Fruit fly (Drosophila melanogaster) whole organism, embryonic: ENCODE measurements around the gene pbl.

Experiments used
- Asciz ChIP-seq: fragments of 200-800 bp; sonication (Bioruptor generic); optimal IDR thresholded peaks from 2 replicates; lab custom pipeline; 2017; ENCODE audit warnings: missing biosample characterization, mild to moderate bottlenecking, missing genetic modification characterization, missing genetic modification reagents
- Bteb2 ChIP-seq: fragments of 200-800 bp; sonication (Bioruptor generic); optimal IDR thresholded peaks from 2 replicates; lab custom pipeline; 2016; ENCODE audit warnings: missing biosample characterization, missing genetic modification characterization
- CG10366 ChIP-seq: fragments of 200-800 bp; sonication (Bioruptor generic); IDR thresholded peaks from 2 replicates; pipeline ENCODE4 v1.3.6; 2022; ENCODE audit warnings: missing biosample characterization, missing genetic modification characterization
- CG12104 ChIP-seq: fragments of 200-800 bp; sonication (Bioruptor generic); optimal IDR thresholded peaks from 3 replicates; lab custom pipeline; 2016; ENCODE audit warnings: missing biosample characterization, missing genetic modification characterization
- CG12942 ChIP-seq: fragments of 200-800 bp; sonication (Bioruptor generic); optimal IDR thresholded peaks from 3 replicates; lab custom pipeline; 2016; ENCODE audit warnings: missing biosample characterization, missing genetic modification characterization
- CG13296 ChIP-seq: fragments of 200-800 bp; sonication (Bioruptor generic); optimal IDR thresholded peaks from 3 replicates; lab custom pipeline; 2018; ENCODE audit warnings: missing biosample characterization, mild to moderate bottlenecking, missing genetic modification characterization
- CG13624 ChIP-seq: fragments of 200-800 bp; sonication (Bioruptor generic); optimal IDR thresholded peaks from 2 replicates; lab custom pipeline; 2016; ENCODE audit warnings: missing biosample characterization, missing genetic modification characterization
- CG15011 ChIP-seq: fragments of 200-800 bp; sonication (Bioruptor generic); optimal IDR thresholded peaks from 3 replicates; lab custom pipeline; 2018; ENCODE audit warnings: missing biosample characterization, mild to moderate bottlenecking, missing genetic modification characterization
- CG15514 ChIP-seq: fragments of 200-800 bp; sonication (Bioruptor generic); optimal IDR thresholded peaks from 3 replicates; lab custom pipeline; 2017; ENCODE audit warnings: missing biosample characterization, missing genetic modification characterization, mild to moderate bottlenecking, moderate library complexity, missing genetic modification reagents
- CG17328 ChIP-seq: fragments of 200-800 bp; sonication (Bioruptor generic); IDR thresholded peaks from 2 replicates; pipeline ENCODE4 v1.3.6; 2022; ENCODE audit warnings: missing biosample characterization, missing genetic modification characterization
- CG1832 ChIP-seq: fragments of 200-800 bp; sonication (Bioruptor generic); optimal IDR thresholded peaks from 2 replicates; lab custom pipeline; 2017; ENCODE audit warnings: missing biosample characterization, mild to moderate bottlenecking, missing genetic modification characterization, inconsistent platforms
- CG30020 ChIP-seq: fragments of 200-800 bp; optimal IDR thresholded peaks from 2 replicates; lab custom pipeline; 2019; ENCODE audit warnings: missing biosample characterization, mild to moderate bottlenecking, missing genetic modification characterization, moderate library complexity
- CG34376 ChIP-seq: fragments of 200-800 bp; sonication (Bioruptor generic); optimal IDR thresholded peaks from 2 replicates; lab custom pipeline; 2018; ENCODE audit warnings: missing biosample characterization, mild to moderate bottlenecking, missing genetic modification characterization
- CG6254 ChIP-seq: fragments of 200-800 bp; sonication (Bioruptor generic); optimal IDR thresholded peaks from 3 replicates; lab custom pipeline; 2017; ENCODE audit warnings: mild to moderate bottlenecking, missing biosample characterization, missing genetic modification reagents, missing genetic modification characterization
- CG6272 ChIP-seq: fragments of 200-800 bp; sonication (Bioruptor generic); IDR thresholded peaks from 2 replicates; pipeline ENCODE4 v1.3.6; 2022; ENCODE audit warnings: missing biosample characterization, missing genetic modification characterization
- CG7357 ChIP-seq: fragments of 200-800 bp; sonication (Bioruptor generic); IDR thresholded peaks from 3 replicates; pipeline ENCODE4 v1.3.6; 2022; ENCODE audit warnings: missing biosample characterization, missing genetic modification characterization
- CG8388 ChIP-seq: fragments of 200-800 bp; sonication (Bioruptor generic); optimal IDR thresholded peaks from 2 replicates; lab custom pipeline; 2019; ENCODE audit warnings: missing biosample characterization, mild to moderate bottlenecking, missing genetic modification characterization, moderate library complexity
- CkIIα-i1 ChIP-seq: fragments of 200-800 bp; sonication (Bioruptor generic); IDR thresholded peaks from 2 replicates; pipeline ENCODE4 v1.3.6; 2022; ENCODE audit warnings: missing biosample characterization, missing genetic modification characterization
- D ChIP-seq, 2 experiments: fragments of 200-800 bp in 1 of 2; fragments of >200 bp in 1 of 2; sonication (Bioruptor generic) in 1 of 2; optimal IDR thresholded peaks; 2 replicates in 1 of 2; 3 replicates in 1 of 2; lab custom pipeline; 2017; ENCODE audit warnings: mild to moderate bottlenecking in 1 of 2, missing biosample characterization in 1 of 2, missing genetic modification characterization in 1 of 2, missing genetic modification reagents in 1 of 2
- Dll ChIP-seq: fragments of 200-800 bp; sonication (Bioruptor generic); IDR thresholded peaks from 4 replicates; pipeline ENCODE4 v1.3.6; 2022; ENCODE audit warnings: missing biosample characterization, missing genetic modification characterization; ENCODE audit not compliant: partially characterized antibody
- Elba2 ChIP-seq: fragments of 200-800 bp; sonication (Bioruptor generic); optimal IDR thresholded peaks from 3 replicates; lab custom pipeline; 2016; ENCODE audit warnings: missing biosample characterization, missing genetic modification characterization
- Hmr ChIP-seq: fragments of 200-800 bp; sonication (Bioruptor generic); optimal IDR thresholded peaks from 3 replicates; lab custom pipeline; 2017; ENCODE audit warnings: mild to moderate bottlenecking, missing biosample characterization, missing genetic modification reagents, missing genetic modification characterization
- Mad ChIP-seq: fragments of 200-800 bp; sonication (Bioruptor generic); optimal IDR thresholded peaks from 2 replicates; lab custom pipeline; 2016; ENCODE audit warnings: missing biosample characterization, missing genetic modification characterization
- Meics ChIP-seq: fragments of 200-800 bp; sonication (Bioruptor generic); optimal IDR thresholded peaks from 2 replicates; lab custom pipeline; 2017; ENCODE audit warnings: missing biosample characterization, mild to moderate bottlenecking, missing genetic modification characterization
- Mrtf ChIP-seq: fragments of 200-800 bp; sonication (Bioruptor generic); IDR thresholded peaks from 3 replicates; pipeline ENCODE4 v1.3.6; 2022; ENCODE audit warnings: missing biosample characterization, missing genetic modification characterization
- NC2β ChIP-seq: fragments of 200-800 bp; sonication (Bioruptor generic); optimal IDR thresholded peaks from 2 replicates; lab custom pipeline; 2016; ENCODE audit warnings: missing biosample characterization, missing genetic modification characterization
- Scr ChIP-seq: fragments of 200-800 bp; sonication (Bioruptor generic); IDR thresholded peaks from 2 replicates; pipeline ENCODE4 v1.3.6; 2022; ENCODE audit warnings: missing biosample characterization, missing genetic modification characterization; ENCODE audit not compliant: partially characterized antibody
- Sry-δ ChIP-seq: fragments of 200-800 bp; sonication (Bioruptor generic); optimal IDR thresholded peaks from 2 replicates; lab custom pipeline; 2016; ENCODE audit warnings: missing biosample characterization, missing genetic modification characterization
- abd-A ChIP-seq: fragments of 200-800 bp; sonication (Bioruptor generic); optimal IDR thresholded peaks from 3 replicates; lab custom pipeline; 2019; ENCODE audit warnings: missing biosample characterization, mild to moderate bottlenecking, missing genetic modification characterization, moderate library complexity
- aop ChIP-seq: fragments of 200-800 bp; sonication (Bioruptor generic); IDR thresholded peaks from 2 replicates; pipeline ENCODE4 v1.3.6; 2022; ENCODE audit warnings: missing biosample characterization, missing genetic modification characterization
- ara ChIP-seq: fragments of 200-800 bp; sonication (Bioruptor generic); IDR thresholded peaks from 2 replicates; pipeline ENCODE4 v1.3.6; 2022; ENCODE audit warnings: missing biosample characterization, missing genetic modification characterization
- ase ChIP-seq: fragments of 200-800 bp; sonication (Bioruptor generic); IDR thresholded peaks from 3 replicates; pipeline ENCODE4 v1.3.6; 2022; ENCODE audit warnings: missing biosample characterization, missing genetic modification characterization
- btn ChIP-seq: fragments of 200-800 bp; sonication (Bioruptor generic); optimal IDR thresholded peaks from 2 replicates; lab custom pipeline; 2016; ENCODE audit warnings: missing biosample characterization, missing genetic modification characterization
- gcm ChIP-seq: fragments of 200-800 bp; sonication (Bioruptor generic); optimal IDR thresholded peaks from 2 replicates; lab custom pipeline; 2019; ENCODE audit warnings: missing biosample characterization, mild to moderate bottlenecking, missing genetic modification characterization, moderate library complexity
- grau ChIP-seq: fragments of 200-800 bp; optimal IDR thresholded peaks from 3 replicates; lab custom pipeline; 2019; ENCODE audit warnings: missing biosample characterization, mild to moderate bottlenecking, missing genetic modification characterization, moderate library complexity
- grn ChIP-seq: fragments of 200-800 bp; sonication (Bioruptor generic); optimal IDR thresholded peaks from 3 replicates; lab custom pipeline; 2017; ENCODE audit warnings: missing biosample characterization, missing genetic modification characterization
- gro ChIP-seq: fragments of 200-800 bp; sonication (Bioruptor generic); optimal IDR thresholded peaks from 2 replicates; lab custom pipeline; 2016; ENCODE audit warnings: missing biosample characterization, missing genetic modification characterization
- hth ChIP-seq: fragments of >200 bp; optimal IDR thresholded peaks from 2 replicates; lab custom pipeline; 2017; ENCODE audit warnings: inconsistent platforms
- lov ChIP-seq, 2 experiments: fragments of 200-800 bp in 1 of 2; fragments of >200 bp in 1 of 2; sonication (Bioruptor generic) in 1 of 2; IDR thresholded peaks in 1 of 2; optimal IDR thresholded peaks in 1 of 2; 2 replicates in 1 of 2; 3 replicates in 1 of 2; pipeline versions ENCODE4 v1.3.6 to Lab custom; 2017 to 2022; ENCODE audit warnings: missing biosample characterization in 1 of 2, missing genetic modification characterization in 1 of 2
- mam ChIP-seq: fragments of 200-800 bp; sonication (Bioruptor generic); optimal IDR thresholded peaks from 3 replicates; lab custom pipeline; 2016; ENCODE audit warnings: missing biosample characterization, missing genetic modification characterization
- pfk ChIP-seq: fragments of 200-800 bp; sonication (Bioruptor generic); optimal IDR thresholded peaks from 2 replicates; lab custom pipeline; 2018; ENCODE audit warnings: missing biosample characterization, mild to moderate bottlenecking, missing genetic modification characterization, moderate library complexity
- psq ChIP-seq: fragments of 200-800 bp; sonication (Bioruptor generic); optimal IDR thresholded peaks from 2 replicates; lab custom pipeline; 2017; ENCODE audit warnings: missing biosample characterization, missing genetic modification characterization
- sna ChIP-seq: fragments of 200-800 bp; sonication (Bioruptor generic); IDR thresholded peaks from 2 replicates; pipeline ENCODE4 v1.3.6; 2022; ENCODE audit warnings: missing biosample characterization, missing genetic modification characterization; ENCODE audit not compliant: partially characterized antibody
- sr ChIP-seq: fragments of 200-800 bp; sonication (Bioruptor generic); IDR thresholded peaks from 3 replicates; pipeline ENCODE4 v1.3.6; 2022; ENCODE audit warnings: missing biosample characterization, missing genetic modification characterization
- stc ChIP-seq: fragments of 200-800 bp; sonication (Bioruptor generic); IDR thresholded peaks from 2 replicates; pipeline ENCODE4 v1.3.6; 2022; ENCODE audit warnings: missing biosample characterization, missing genetic modification characterization
- tll ChIP-seq, 2 experiments: fragments of 200-800 bp in 1 of 2; fragments of >200 bp in 1 of 2; sonication (Bioruptor generic) in 1 of 2; optimal IDR thresholded peaks; 2 replicates each; lab custom pipeline; 2017 to 2019; ENCODE audit warnings: missing biosample characterization in 2 of 2, missing genetic modification characterization in 2 of 2, mild to moderate bottlenecking in 1 of 2, moderate library complexity in 1 of 2
- ttk ChIP-seq: fragments of 200-800 bp; sonication (Bioruptor generic); IDR thresholded peaks from 2 replicates; pipeline ENCODE4 v2.1.2; 2022; ENCODE audit warnings: missing biosample characterization, missing genetic modification characterization
- unpg ChIP-seq: fragments of 200-800 bp; sonication (Bioruptor generic); optimal IDR thresholded peaks from 3 replicates; lab custom pipeline; 2018; ENCODE audit warnings: missing biosample characterization, mild to moderate bottlenecking, missing genetic modification characterization, moderate library complexity

The pbl gene

dm6 chr3L:7867036-7867787, 44.5 kb downstream of the pbl start, which contains the start of gene Pdp1 (continued):
- no peak for TF ChIP-seq Asciz (GFP tag; lab: Kevin White, UChicago)
- peak; percentile 9 for TF ChIP-seq grau (tag; lab: Kevin White, UChicago)
- no peak for TF ChIP-seq NC2β
- TF ChIP-seq CG30020 (tag; lab: Kevin White, UChicago) = no peak
- peak; percentile 82 for TF ChIP-seq CG1832 (GFP tag; lab: Kevin White, UChicago)
- TF ChIP-seq CG7357 (GFP tag; lab: Robert Waterston, UW) = no peak
- peak; percentile 8 for TF ChIP-seq CG13296 (GFP tag; lab: Kevin White, UChicago)
- TF ChIP-seq hth (lab: Kevin White, UChicago) = no peak
- peak; percentile 40; the same call in 2 of the 3 replicates for TF ChIP-seq Mrtf
- no peak for TF ChIP-seq CG15514 (GFP tag; lab: Kevin White, UChicago)
- TF ChIP-seq btn = no peak
- TF ChIP-seq ttk (GFP tag; lab: Robert Waterston, UW) = no peak
- TF ChIP-seq Hmr = peak; percentile 4
- TF ChIP-seq gro (GFP tag; lab: Kevin White, UChicago) = no peak
- peak; percentile 58 for TF ChIP-seq gcm (GFP tag; lab: Kevin White, UChicago)
- TF ChIP-seq grn (GFP tag; lab: Kevin White, UChicago) = peak; percentile 98
- TF ChIP-seq CG17328 = 0 out of 2 replicates have a peak, but pooled peaks have one; percentile 27
- TF ChIP-seq CG12104 (GFP tag; lab: Kevin White, UChicago) = no peak
- no peak for TF ChIP-seq CG12942 (GFP tag; lab: Kevin White, UChicago)
- TF ChIP-seq pfk = peak; percentile 6
- TF ChIP-seq D (optimal IDR thresholded peaks at IDR 0.05; lab: Kevin White, UChicago) = no peak
- TF ChIP-seq D (GFP tag; optimal IDR thresholded peaks at IDR 0.05; lab: Kevin White, UChicago) = no peak
- no peak for TF ChIP-seq Mad (GFP tag; lab: Kevin White, UChicago)
- no peak for TF ChIP-seq tll (GFP tag; optimal IDR thresholded peaks at IDR 0.05; lab: Kevin White, UChicago)
- peak; percentile 75 for TF ChIP-seq abd-A
- TF ChIP-seq mam (GFP tag; lab: Kevin White, UChicago) = no peak
- no peak for TF ChIP-seq unpg
- TF ChIP-seq sna (GFP tag; lab: Robert Waterston, UW) = peak; percentile 50; the same call in 1 of the 2 replicates
- TF ChIP-seq ase (GFP tag; lab: Robert Waterston, UW) = no peak
- peak; percentile 20 for TF ChIP-seq Sry-δ (GFP tag; lab: Kevin White, UChicago)
- no peak for TF ChIP-seq aop (GFP tag; lab: Robert Waterston, UW)
- peak; percentile 88 for TF ChIP-seq CG34376 (GFP tag; lab: Kevin White, UChicago)
- TF ChIP-seq CG10366 (GFP tag; lab: Robert Waterston, UW) = no peak; the same call in 1 of the 2 replicates
- no peak for TF ChIP-seq Elba2
- no peak for TF ChIP-seq CG6254 (GFP tag; lab: Kevin White, UChicago)
- TF ChIP-seq Meics (GFP tag; lab: Kevin White, UChicago) = peak; percentile 7
- no peak for TF ChIP-seq CG8388
- no peak for TF ChIP-seq CG13624
- no peak for TF ChIP-seq lov (optimal IDR thresholded peaks at IDR 0.05; lab: Kevin White, UChicago)
- peak; percentile 50; the same call in 2 of the 3 replicates for TF ChIP-seq lov (GFP tag; IDR thresholded peaks at IDR 0.05; lab: Robert Waterston, UW)
- TF ChIP-seq stc (GFP tag; lab: Robert Waterston, UW) = 0 out of 2 replicates have a peak, but pooled peaks have one; percentile 18
- TF ChIP-seq Dll (GFP tag; lab: Robert Waterston, UW) = peak; percentile 66
- peak; percentile 53; the same call in 2 of the 3 replicates for TF ChIP-seq sr (GFP tag; lab: Robert Waterston, UW)
- TF ChIP-seq CG6272 (GFP tag; lab: Robert Waterston, UW) = no peak
- TF ChIP-seq Scr (GFP tag; lab: Robert Waterston, UW) = peak; percentile 46; the same call in 1 of the 2 replicates
- no peak for TF ChIP-seq psq (GFP tag; lab: Kevin White, UChicago)
- TF ChIP-seq CG15011 (GFP tag; lab: Kevin White, UChicago) = no peak
- no peak for TF ChIP-seq Bteb2 (GFP tag; lab: Kevin White, UChicago)
- no peak for TF ChIP-seq CkIIα-i1 (GFP tag; lab: Robert Waterston, UW)
- TF ChIP-seq ara (GFP tag; lab: Robert Waterston, UW) = no peak
